Worm (Caenorhabditis elegans) whole organism, late embryonic: Measurements from ENCODE around the gene degl-1.

ENCODE experiments used
- C38D4.7 ChIP-seq: fragments of 200-800 bp; sonication (Bioruptor generic); optimal IDR thresholded peaks from 2 replicates; lab custom pipeline; 2018; ENCODE audit warnings: mild to moderate bottlenecking, missing genetic modification characterization, moderate library complexity, missing compliant biosample characterization
- F13H6.1 ChIP-seq: sonication (generic microtip); optimal IDR thresholded peaks from 2 replicates; lab custom pipeline; 2016; ENCODE audit warnings: missing genetic modification characterization, missing compliant biosample characterization
- T23F11.4 ChIP-seq: fragments of 200-800 bp; sonication (Bioruptor generic); optimal IDR thresholded peaks from 2 replicates; lab custom pipeline; 2018; ENCODE audit warnings: mild to moderate bottlenecking, missing genetic modification characterization, missing compliant biosample characterization
- ama-1 ChIP-seq: fragments of 150-350 bp; optimal IDR thresholded peaks from 2 replicates; lab custom pipeline; 2014
- ceh-14 ChIP-seq: sonication (generic microtip); optimal IDR thresholded peaks from 2 replicates; lab custom pipeline; 2016; ENCODE audit warnings: missing genotype, missing genetic modification characterization, missing compliant biosample characterization
- ceh-18 ChIP-seq: sonication (generic microtip); optimal IDR thresholded peaks from 2 replicates; lab custom pipeline; 2016; ENCODE audit warnings: missing genetic modification characterization, missing compliant biosample characterization
- ceh-19 ChIP-seq: fragments of 200-800 bp; sonication (Bioruptor generic); optimal IDR thresholded peaks from 2 replicates; lab custom pipeline; 2018; ENCODE audit warnings: mild to moderate bottlenecking, missing genetic modification characterization, missing compliant biosample characterization
- ceh-31 ChIP-seq: sonication (generic microtip); optimal IDR thresholded peaks from 2 replicates; lab custom pipeline; 2016; ENCODE audit warnings: missing genetic modification characterization, missing compliant biosample characterization
- ceh-34 ChIP-seq: sonication (generic microtip); optimal IDR thresholded peaks from 2 replicates; lab custom pipeline; 2016; ENCODE audit warnings: mild to moderate bottlenecking, missing genetic modification characterization, missing compliant biosample characterization
- ceh-48 ChIP-seq: sonication (generic microtip); optimal IDR thresholded peaks from 2 replicates; lab custom pipeline; 2016; ENCODE audit warnings: missing genetic modification characterization, inconsistent platforms, missing compliant biosample characterization
- ceh-6 ChIP-seq: fragments of 200-800 bp; sonication (Bioruptor generic); optimal IDR thresholded peaks from 2 replicates; lab custom pipeline; 2018; ENCODE audit warnings: mild to moderate bottlenecking, missing genetic modification characterization, missing compliant biosample characterization
- dve-1 ChIP-seq: sonication (generic microtip); optimal IDR thresholded peaks from 2 replicates; lab custom pipeline; 2017; ENCODE audit warnings: antibody characterized with exemption, mild to moderate bottlenecking, missing genetic modification characterization, missing compliant biosample characterization
- elt-2 ChIP-seq: sonication (generic microtip); optimal IDR thresholded peaks from 2 replicates; lab custom pipeline; 2016; ENCODE audit warnings: missing genetic modification reagents, missing genetic modification characterization, missing compliant biosample characterization
- ets-4 ChIP-seq: sonication (generic microtip); optimal IDR thresholded peaks from 2 replicates; lab custom pipeline; 2016; ENCODE audit warnings: missing genetic modification characterization, missing compliant biosample characterization
- eyg-1 ChIP-seq: sonication (generic microtip); optimal IDR thresholded peaks from 2 replicates; lab custom pipeline; 2016; ENCODE audit warnings: missing genotype, missing genetic modification characterization, missing compliant biosample characterization
- fax-1 ChIP-seq: sonication (generic microtip); optimal IDR thresholded peaks from 2 replicates; lab custom pipeline; 2016; ENCODE audit warnings: missing genotype, missing genetic modification characterization, missing compliant biosample characterization
- fkh-10 ChIP-seq: fragments of 150-350 bp; optimal IDR thresholded peaks from 2 replicates; lab custom pipeline; 2014; ENCODE audit warnings: missing biosample characterization, missing genetic modification reagents, missing genetic modification characterization
- hlh-30 ChIP-seq: sonication (generic microtip); optimal IDR thresholded peaks from 2 replicates; lab custom pipeline; 2017; ENCODE audit warnings: antibody characterized with exemption, missing genetic modification characterization, missing compliant biosample characterization; ENCODE audit not compliant: insufficient read depth
- hlh-6 ChIP-seq: sonication (generic microtip); optimal IDR thresholded peaks from 2 replicates; lab custom pipeline; 2016; ENCODE audit warnings: missing genotype, missing genetic modification characterization, missing compliant biosample characterization
- lim-6 ChIP-seq: sonication (generic microtip); optimal IDR thresholded peaks from 2 replicates; lab custom pipeline; 2016; ENCODE audit warnings: missing genetic modification characterization, missing compliant biosample characterization
- lin-11 ChIP-seq: fragments of 200-800 bp; sonication (Bioruptor generic); optimal IDR thresholded peaks from 2 replicates; lab custom pipeline; 2018; ENCODE audit warnings: mild to moderate bottlenecking, missing genetic modification characterization, missing compliant biosample characterization
- nfya-1 ChIP-seq: sonication (generic microtip); optimal IDR thresholded peaks from 2 replicates; lab custom pipeline; 2017; ENCODE audit warnings: missing genetic modification characterization, mild to moderate bottlenecking, missing compliant biosample characterization, antibody characterized with exemption, moderate library complexity
- nhr-11 ChIP-seq: fragments of 150-350 bp; optimal IDR thresholded peaks from 2 replicates; lab custom pipeline; 2014; ENCODE audit warnings: missing biosample characterization, missing genetic modification characterization
- pag-3 ChIP-seq: sonication (generic microtip); optimal IDR thresholded peaks from 2 replicates; lab custom pipeline; 2016; ENCODE audit warnings: missing compliant biosample characterization, missing genetic modification characterization, borderline replicate concordance
- pha-2 ChIP-seq: sonication (generic microtip); optimal IDR thresholded peaks from 2 replicates; lab custom pipeline; 2017; ENCODE audit warnings: mild to moderate bottlenecking, missing genetic modification characterization, missing compliant biosample characterization
- pros-1 ChIP-seq: fragments of 150-350 bp; optimal IDR thresholded peaks from 2 replicates; lab custom pipeline; 2014; ENCODE audit warnings: missing biosample characterization, missing genetic modification reagents, missing genetic modification characterization
- ref-2 ChIP-seq: sonication (generic microtip); optimal IDR thresholded peaks from 2 replicates; lab custom pipeline; 2016; ENCODE audit warnings: missing genetic modification characterization, missing compliant biosample characterization
- rnt-1 ChIP-seq: sonication (generic microtip); optimal IDR thresholded peaks from 2 replicates; lab custom pipeline; 2016; ENCODE audit warnings: missing genetic modification characterization, missing compliant biosample characterization
- sdc-2 ChIP-seq: sonication (generic microtip); optimal IDR thresholded peaks from 2 replicates; lab custom pipeline; 2016; ENCODE audit warnings: missing genotype, missing genetic modification characterization, missing compliant biosample characterization
- sox-4 ChIP-seq: sonication (generic microtip); optimal IDR thresholded peaks from 2 replicates; lab custom pipeline; 2017; ENCODE audit warnings: mild to moderate bottlenecking, missing genetic modification characterization, inconsistent platforms, missing compliant biosample characterization
- syd-9 ChIP-seq: sonication (generic microtip); optimal IDR thresholded peaks from 2 replicates; lab custom pipeline; 2016; ENCODE audit warnings: mild to moderate bottlenecking, missing genetic modification characterization, moderate library complexity, missing compliant biosample characterization
- tbx-2 ChIP-seq: sonication (generic microtip); optimal IDR thresholded peaks from 2 replicates; lab custom pipeline; 2016; ENCODE audit warnings: missing genetic modification characterization, missing compliant biosample characterization
- unc-3 ChIP-seq, 2 experiments: fragments of 200-800 bp in 1 of 2; sonication (Bioruptor generic) in 1 of 2; sonication (generic microtip) in 1 of 2; conservative IDR thresholded peaks in 1 of 2; optimal IDR thresholded peaks in 1 of 2; 2 replicates each; pipeline versions ENCODE4 v1.3.6 to Lab custom; 2016 to 2022; ENCODE audit warnings: missing compliant biosample characterization in 2 of 2, missing genetic modification characterization in 2 of 2, missing genetic modification reagents in 1 of 2
- unc-86 ChIP-seq: sonication (generic microtip); optimal IDR thresholded peaks from 2 replicates; lab custom pipeline; 2016; ENCODE audit warnings: missing genetic modification characterization, missing compliant biosample characterization
- zip-5 ChIP-seq: sonication (generic microtip); optimal IDR thresholded peaks from 2 replicates; lab custom pipeline; 2016; ENCODE audit warnings: missing genetic modification characterization, missing compliant biosample characterization

degl-1 gene

DNA sequence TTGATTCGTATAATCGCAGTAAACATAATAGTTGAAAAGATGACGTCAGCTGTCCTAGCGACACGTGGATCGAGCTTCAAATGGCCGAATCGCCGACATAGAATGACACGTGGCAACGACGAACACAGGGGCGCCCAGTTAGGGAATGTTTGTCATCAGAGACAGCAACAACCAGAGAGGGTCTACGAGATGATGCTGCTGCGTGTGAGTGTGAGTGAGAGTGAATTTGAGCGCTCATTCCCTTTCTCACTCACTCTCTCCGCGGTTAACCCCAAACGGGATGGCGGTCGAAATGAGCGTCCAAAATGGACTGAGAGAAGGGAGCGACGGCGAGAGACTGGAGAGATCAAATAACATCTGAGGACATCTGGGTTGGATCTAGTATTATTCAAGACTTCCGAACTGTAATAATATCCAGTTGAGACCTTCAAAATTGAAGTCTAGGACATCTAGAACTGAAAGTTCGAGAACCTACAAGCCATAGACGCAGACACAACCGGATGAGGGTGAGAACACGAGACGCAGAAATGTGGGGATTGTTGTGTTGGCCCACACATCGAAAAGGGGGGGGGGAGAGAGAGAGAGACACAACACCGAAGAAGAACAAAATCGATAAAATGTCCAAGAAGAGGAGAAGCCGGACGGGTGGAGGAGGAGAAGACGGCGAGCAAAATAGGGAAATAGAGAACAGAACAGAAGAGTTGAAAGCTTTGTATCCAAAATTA, 22.8 kb upstream of the degl-1 start:
- TF ChIP-seq ceh-31: peak; percentile 63
- TF ChIP-seq dve-1 (tag; lab: Kevin White, UChicago): no peak
- peak; percentile 7 for TF ChIP-seq ceh-14 (tag; lab: Kevin White, UChicago)
- peak; percentile 94 for TF ChIP-seq ceh-48 (tag; lab: Kevin White, UChicago)
- TF ChIP-seq pros-1: peak; percentile 2
- TF ChIP-seq unc-86 (tag; lab: Kevin White, UChicago): no peak
- TF ChIP-seq ceh-6 (GFP tag; lab: Kevin White, UChicago): peak; percentile 27
- TF ChIP-seq nhr-11 (tag; lab: Kevin White, UChicago): no peak
- TF ChIP-seq ceh-18 (tag; lab: Kevin White, UChicago): peak; percentile 30
- TF ChIP-seq pha-2 (tag; lab: Kevin White, UChicago): peak; percentile 27
- peak; percentile 61 for TF ChIP-seq rnt-1
- peak; percentile 75 for TF ChIP-seq nfya-1 (tag; lab: Kevin White, UChicago)
- no peak for TF ChIP-seq sdc-2 (tag; lab: Kevin White, UChicago)
- TF ChIP-seq ets-4 (tag; lab: Kevin White, UChicago): peak; percentile 51
- peak; percentile 34 for TF ChIP-seq fkh-10 (GFP tag; lab: Kevin White, UChicago)
- peak; percentile 59 for TF ChIP-seq ref-2 (tag; lab: Kevin White, UChicago)
- TF ChIP-seq hlh-30 (tag; lab: Kevin White, UChicago): peak; percentile 21
- no peak for TF ChIP-seq elt-2
- TF ChIP-seq syd-9 (tag; lab: Kevin White, UChicago): peak; percentile 13
- TF ChIP-seq C38D4.7 (GFP tag; lab: Kevin White, UChicago): peak; percentile 1
- peak; percentile 74 for TF ChIP-seq ceh-34
- peak; percentile 50 for TF ChIP-seq ceh-19 (GFP tag; lab: Kevin White, UChicago)
- peak; percentile 36 for TF ChIP-seq tbx-2

DNA sequence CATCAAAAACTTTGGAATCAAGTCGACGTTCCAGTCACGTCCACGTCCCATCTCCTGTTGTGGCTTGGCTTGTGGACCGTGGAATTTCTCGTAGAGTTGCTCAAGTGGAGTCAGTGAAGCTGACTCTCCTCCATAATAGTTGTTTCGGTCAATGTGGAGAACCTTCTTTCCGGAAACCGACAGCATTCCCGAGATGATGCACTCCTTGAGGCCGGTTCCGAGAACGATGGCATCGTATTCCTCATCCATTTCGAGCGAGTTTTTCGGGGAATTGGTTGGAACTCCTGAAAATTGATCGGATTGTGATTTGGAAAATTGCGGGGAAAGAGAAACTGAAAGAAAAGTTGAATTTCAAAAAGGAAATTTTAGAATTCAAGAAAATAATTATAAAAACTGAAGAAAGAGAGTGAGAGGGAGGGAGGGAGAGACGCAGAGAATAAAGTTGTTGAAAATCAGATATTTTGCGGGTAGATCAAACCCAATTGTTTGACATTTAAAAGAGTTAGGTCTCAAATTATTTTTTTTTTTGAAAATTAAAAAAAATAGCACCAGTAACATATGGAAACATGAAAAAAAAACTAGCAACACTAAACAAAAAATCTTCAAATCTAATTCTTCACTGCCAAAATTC, 21.5 kb upstream of the degl-1 start, which contains the start of gene gdi-1:
gdi-1 (minus strand) TSS at position 286 of the 631 bp plus-strand sequence.
- TF ChIP-seq pag-3 (tag; lab: Kevin White, UChicago): no peak
- TF ChIP-seq lin-11 (tag; lab: Kevin White, UChicago): no peak
- no peak for TF ChIP-seq fkh-10 (GFP tag; lab: Kevin White, UChicago)
- no peak for TF ChIP-seq zip-5 (tag; lab: Kevin White, UChicago)
- TF ChIP-seq lim-6 (tag; lab: Kevin White, UChicago): no peak
- TF ChIP-seq fax-1 (tag; lab: Kevin White, UChicago): no peak
- TF ChIP-seq F13H6.1 (tag; lab: Kevin White, UChicago): no peak
- no peak for TF ChIP-seq tbx-2
- TF ChIP-seq ceh-14 (tag; lab: Kevin White, UChicago): no peak
- no peak for TF ChIP-seq sdc-2 (tag; lab: Kevin White, UChicago)
- no peak for TF ChIP-seq ceh-6 (GFP tag; lab: Kevin White, UChicago)
- no peak for TF ChIP-seq hlh-30 (tag; lab: Kevin White, UChicago)
- TF ChIP-seq unc-86 (tag; lab: Kevin White, UChicago): no peak
- no peak for TF ChIP-seq ceh-31
- TF ChIP-seq T23F11.4 (GFP tag; lab: Kevin White, UChicago): no peak
- TF ChIP-seq sox-4 (tag; lab: Kevin White, UChicago): no peak
- no peak for TF ChIP-seq ama-1 (lab: Kevin White, UChicago)
- no peak for TF ChIP-seq hlh-6 (tag; lab: Kevin White, UChicago)
- TF ChIP-seq elt-2: no peak
- TF ChIP-seq eyg-1 (tag; lab: Kevin White, UChicago): no peak

DNA sequence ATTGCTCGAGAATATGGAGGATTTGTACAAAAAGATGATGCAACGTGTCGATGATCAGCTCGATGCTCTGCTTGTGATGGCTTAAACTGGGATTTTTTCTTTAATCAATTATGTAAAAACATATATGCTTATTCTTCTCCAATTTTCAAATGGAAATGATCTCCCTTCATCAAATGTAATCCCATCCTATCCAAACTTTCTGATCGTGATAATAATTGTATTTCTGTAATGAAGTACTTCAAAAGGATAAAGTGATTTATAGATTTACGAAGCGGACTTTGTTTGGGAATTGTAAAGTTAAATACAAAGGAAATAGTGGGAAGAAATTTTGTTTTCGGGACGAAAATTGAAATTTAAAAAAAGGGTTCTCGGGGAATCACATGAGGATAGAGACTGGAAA, 19.4 kb upstream of the degl-1 start:
- TF ChIP-seq unc-3 (GFP tag; conservative IDR thresholded peaks at IDR 0.05; lab: Robert Waterston, UW) (no peak), unc-3 (tag; optimal IDR thresholded peaks at IDR 0.05; lab: Kevin White, UChicago) (no peak), ama-1 (lab: Kevin White, UChicago) (peak; percentile 13)
